Fruit fly (Drosophila melanogaster) whole organism, wandering third instar larva: ENCODE results near the gene CG2211.

Source experiments
- Abd-B ChIP-seq: fragments of >200 bp; optimal IDR thresholded peaks from 2 replicates; lab custom pipeline; 2017; ENCODE audit warnings: missing biosample characterization, missing genetic modification characterization
- CG32264 ChIP-seq: fragments of 200-800 bp; sonication (Bioruptor generic); optimal IDR thresholded peaks from 2 replicates; lab custom pipeline; 2016; ENCODE audit warnings: missing biosample characterization, missing genetic modification characterization
- CG9705 ChIP-seq: fragments of 200-800 bp; sonication (Bioruptor generic); optimal IDR thresholded peaks from 2 replicates; lab custom pipeline; 2018; ENCODE audit warnings: missing biosample characterization, mild to moderate bottlenecking, missing genetic modification characterization
- CrebA ChIP-seq: fragments of 200-800 bp; sonication (Bioruptor generic); optimal IDR thresholded peaks from 2 replicates; lab custom pipeline; 2016; ENCODE audit warnings: missing biosample characterization, mild to moderate bottlenecking, missing genetic modification characterization, borderline replicate concordance
- Dif ChIP-seq: fragments of 200-275, 200-300 bp; sonication (Bioruptor generic); optimal IDR thresholded peaks from 2 replicates; lab custom pipeline; 2018; ENCODE audit warnings: missing biosample characterization, missing genetic modification characterization; ENCODE audit not compliant: partially characterized antibody
- GATAd ChIP-seq: sonication (Bioruptor generic); optimal IDR thresholded peaks from 2 replicates; lab custom pipeline; 2016; ENCODE audit warnings: missing biosample characterization, missing genetic modification characterization
- HLH106 ChIP-seq: fragments of 200-800 bp; optimal IDR thresholded peaks from 3 replicates; lab custom pipeline; 2019; ENCODE audit warnings: missing biosample characterization, mild to moderate bottlenecking, missing genetic modification characterization, moderate library complexity
- Hnf4 ChIP-seq: fragments of 200-800 bp; sonication (Bioruptor generic); optimal IDR thresholded peaks from 2 replicates; lab custom pipeline; 2016; ENCODE audit warnings: missing biosample characterization, mild to moderate bottlenecking, missing genetic modification characterization
- Hr78 ChIP-seq: fragments of >200 bp; optimal IDR thresholded peaks from 2 replicates; lab custom pipeline; 2017; ENCODE audit warnings: missing biosample characterization, missing genetic modification characterization
- Hr83 ChIP-seq: fragments of 200-300 bp; sonication (Bioruptor generic); optimal IDR thresholded peaks from 2 replicates; lab custom pipeline; 2016; ENCODE audit warnings: missing biosample characterization, mild to moderate bottlenecking, missing genetic modification characterization, moderate library complexity; ENCODE audit not compliant: poor library complexity, severe bottlenecking
- Jra ChIP-seq: sonication (Bioruptor generic); optimal IDR thresholded peaks from 2 replicates; lab custom pipeline; 2016; ENCODE audit warnings: missing biosample characterization, missing genetic modification characterization
- Mio ChIP-seq: sonication (Bioruptor generic); optimal IDR thresholded peaks from 2 replicates; lab custom pipeline; 2016; ENCODE audit warnings: missing biosample characterization, missing genetic modification characterization
- Myc ChIP-seq: fragments of >200 bp; optimal IDR thresholded peaks from 2 replicates; lab custom pipeline; 2017
- N ChIP-seq: fragments of >200 bp; optimal IDR thresholded peaks from 2 replicates; lab custom pipeline; 2018; ENCODE audit warnings: missing biosample characterization, missing external identifiers, missing genetic modification characterization
- Rel ChIP-seq, 2 experiments: fragments of 200-800 bp; sonication (Bioruptor generic) in 1 of 2; optimal IDR thresholded peaks; 2 replicates in 1 of 2; 3 replicates in 1 of 2; lab custom pipeline; 2016 to 2019; ENCODE audit warnings: mild to moderate bottlenecking in 2 of 2, missing biosample characterization in 2 of 2, missing genetic modification characterization in 2 of 2, moderate library complexity in 1 of 2
- Sp1 ChIP-seq: fragments of 200-800 bp; sonication (Bioruptor generic); optimal IDR thresholded peaks from 3 replicates; lab custom pipeline; 2019; ENCODE audit warnings: missing biosample characterization, mild to moderate bottlenecking, missing genetic modification characterization, moderate library complexity
- Vsx2 ChIP-seq: fragments of 200-300, 225-300 bp; sonication (Bioruptor generic); optimal IDR thresholded peaks from 2 replicates; lab custom pipeline; 2018; ENCODE audit warnings: missing biosample characterization, missing genetic modification characterization; ENCODE audit not compliant: partially characterized antibody
- br ChIP-seq: fragments of 200-800 bp; sonication (Bioruptor generic); optimal IDR thresholded peaks from 2 replicates; lab custom pipeline; 2016; ENCODE audit warnings: missing biosample characterization, missing genetic modification characterization
- brk ChIP-seq: fragments of 200-800 bp; sonication (Bioruptor generic); optimal IDR thresholded peaks from 2 replicates; lab custom pipeline; 2016; ENCODE audit warnings: missing biosample characterization, mild to moderate bottlenecking, missing genetic modification characterization
- dl ChIP-seq, 2 experiments: fragments of 175-275, 200-275 bp in 1 of 2; fragments of 200-275 bp in 1 of 2; sonication (Bioruptor generic); optimal IDR thresholded peaks; lab custom pipeline; 2018; ENCODE audit warnings: mild to moderate bottlenecking in 2 of 2, missing biosample characterization in 2 of 2, missing genetic modification characterization in 2 of 2, moderate library complexity in 2 of 2; ENCODE audit not compliant: partially characterized antibody in 2 of 2, insufficient read depth in 1 of 2
- dmrt93B ChIP-seq: fragments of 200-800 bp; sonication (Bioruptor generic); optimal IDR thresholded peaks from 2 replicates; lab custom pipeline; 2018; ENCODE audit warnings: missing biosample characterization, mild to moderate bottlenecking, missing genetic modification characterization
- dsf ChIP-seq: sonication (Bioruptor generic); optimal IDR thresholded peaks from 2 replicates; lab custom pipeline; 2016; ENCODE audit warnings: missing biosample characterization, missing genetic modification characterization, borderline replicate concordance
- ey ChIP-seq: fragments of 200-800 bp; sonication (Bioruptor generic); optimal IDR thresholded peaks from 2 replicates; lab custom pipeline; 2016; ENCODE audit warnings: missing biosample characterization, missing genetic modification characterization
- foxo ChIP-seq, 2 experiments: fragments of 200-800 bp; sonication (Bioruptor generic); optimal IDR thresholded peaks; 2 replicates in 1 of 2; 3 replicates in 1 of 2; lab custom pipeline; 2016 to 2017; ENCODE audit warnings: missing biosample characterization in 2 of 2, missing genetic modification characterization in 2 of 2
- fru ChIP-seq: fragments of 200-800 bp; sonication (Bioruptor generic); optimal IDR thresholded peaks from 3 replicates; lab custom pipeline; 2016; ENCODE audit warnings: missing biosample characterization, mild to moderate bottlenecking, missing genetic modification characterization
- h ChIP-seq: fragments of 200-800 bp; sonication (Bioruptor generic); optimal IDR thresholded peaks from 3 replicates; lab custom pipeline; 2016; ENCODE audit warnings: missing biosample characterization, mild to moderate bottlenecking, missing genetic modification characterization
- jim ChIP-seq: fragments of 175-275, 200-325 bp; sonication (Bioruptor generic); optimal IDR thresholded peaks from 2 replicates; lab custom pipeline; 2016; ENCODE audit warnings: missing biosample characterization, mild to moderate bottlenecking, missing genetic modification characterization
- lola ChIP-seq: fragments of >200 bp; optimal IDR thresholded peaks from 2 replicates; lab custom pipeline; 2017; ENCODE audit warnings: missing biosample characterization, missing genetic modification characterization
- pan ChIP-seq: fragments of >200 bp; optimal IDR thresholded peaks from 2 replicates; lab custom pipeline; 2017
- psq ChIP-seq: fragments of 200-800 bp; sonication (Bioruptor generic); optimal IDR thresholded peaks from 3 replicates; lab custom pipeline; 2017; ENCODE audit warnings: missing biosample characterization, mild to moderate bottlenecking, missing genetic modification characterization, moderate library complexity
- sage ChIP-seq: fragments of 200-800 bp; sonication (Bioruptor generic); optimal IDR thresholded peaks from 2 replicates; lab custom pipeline; 2016; ENCODE audit warnings: missing biosample characterization, mild to moderate bottlenecking, missing genetic modification characterization
- sv ChIP-seq: fragments of 200-800 bp; sonication (Bioruptor generic); optimal IDR thresholded peaks from 3 replicates; lab custom pipeline; 2016; ENCODE audit warnings: missing biosample characterization, missing genetic modification characterization
- tai ChIP-seq: sonication (Bioruptor generic); optimal IDR thresholded peaks from 2 replicates; lab custom pipeline; 2016; ENCODE audit warnings: missing biosample characterization, missing genetic modification characterization
- usp ChIP-seq: fragments of >200 bp; optimal IDR thresholded peaks from 2 replicates; lab custom pipeline; 2017; ENCODE audit warnings: missing biosample characterization, missing genetic modification characterization
- woc ChIP-seq: sonication (Bioruptor generic); optimal IDR thresholded peaks from 2 replicates; lab custom pipeline; 2016; ENCODE audit warnings: missing biosample characterization, mild to moderate bottlenecking, missing genetic modification characterization

CG2211 gene

dm6 chr3L:1307005-1307632 is 28.0 kb downstream of the CG2211 start, which contains the start of the genes Ctr9 and Nt5a (continued):
- TF ChIP-seq woc (no peak), sv (GFP tag; lab: Kevin White, UChicago) (no peak), Hr78 (GFP tag; lab: Kevin White, UChicago) (no peak)

dm6 chr3L:1305317-1305716 is 29.8 kb downstream of the CG2211 start:
- TF ChIP-seq Rel (GFP tag; optimal IDR thresholded peaks at IDR 0.05; lab: Kevin White, UChicago): no peak
- TF ChIP-seq Rel (tag; optimal IDR thresholded peaks at IDR 0.05; lab: Kevin White, UChicago): no peak
- TF ChIP-seq sv (GFP tag; lab: Kevin White, UChicago): no peak
- no peak for TF ChIP-seq woc
- no peak for TF ChIP-seq CG9705 (GFP tag; lab: Kevin White, UChicago)
- no peak for TF ChIP-seq GATAd (GFP tag; lab: Kevin White, UChicago)
- TF ChIP-seq h (GFP tag; lab: Kevin White, UChicago): no peak
- no peak for TF ChIP-seq Hnf4 (GFP tag; lab: Kevin White, UChicago)
- no peak for TF ChIP-seq Vsx2 (GFP tag; lab: Kevin White, UChicago)
- TF ChIP-seq N (GFP tag; lab: Kevin White, UChicago): no peak
- TF ChIP-seq jim (GFP tag; lab: Kevin White, UChicago): no peak
- no peak for TF ChIP-seq fru

dm6 chr3L:1302950-1303352 is 32.2 kb downstream of the CG2211 start:
- no peak for TF ChIP-seq Mio (GFP tag; lab: Kevin White, UChicago)
- no peak for TF ChIP-seq brk
- TF ChIP-seq psq (GFP tag; lab: Kevin White, UChicago): no peak
- TF ChIP-seq Myc: no peak
- TF ChIP-seq ey (GFP tag; lab: Kevin White, UChicago): no peak
- TF ChIP-seq pan (lab: Kevin White, UChicago): no peak
- TF ChIP-seq Sp1 (GFP tag; lab: Kevin White, UChicago): no peak
- TF ChIP-seq dsf: no peak
- no peak for TF ChIP-seq Hnf4 (GFP tag; lab: Kevin White, UChicago)
- no peak for TF ChIP-seq h (GFP tag; lab: Kevin White, UChicago)
- no peak for TF ChIP-seq dmrt93B
- no peak for TF ChIP-seq br (GFP tag; lab: Kevin White, UChicago)
- no peak for TF ChIP-seq lola (GFP tag; lab: Kevin White, UChicago)
- TF ChIP-seq Dif (GFP tag; lab: Kevin White, UChicago): no peak
- TF ChIP-seq GATAd (GFP tag; lab: Kevin White, UChicago): no peak

- TF ChIP-seq Rel (GFP tag; optimal IDR thresholded peaks at IDR 0.05; lab: Kevin White, UChicago): no peak
- peak; percentile 36 for TF ChIP-seq Rel (tag; optimal IDR thresholded peaks at IDR 0.05; lab: Kevin White, UChicago)
- TF ChIP-seq CG32264 (GFP tag; lab: Kevin White, UChicago): no peak
- TF ChIP-seq Myc: peak; percentile 32
- TF ChIP-seq sv (GFP tag; lab: Kevin White, UChicago): peak; percentile 4
- TF ChIP-seq, all 38 proteins: peak for 3
These were observed 32.8 kb downstream of the CG2211 start, which contains the start of the genes Rac1 and Acat2 for dm6 chr3L:1302234-1302949. TSS of gene Rac1 (minus strand) at chr3L:1302683. TSS of gene Acat2 (plus strand) at chr3L:1302944.

- no peak for TF ChIP-seq jim (GFP tag; lab: Kevin White, UChicago)
- no peak for TF ChIP-seq sage (GFP tag; lab: Kevin White, UChicago)
- peak; percentile 59 for TF ChIP-seq br (GFP tag; lab: Kevin White, UChicago)
- TF ChIP-seq Rel (GFP tag; optimal IDR thresholded peaks at IDR 0.05; lab: Kevin White, UChicago): no peak
- peak; percentile 54 for TF ChIP-seq Rel (tag; optimal IDR thresholded peaks at IDR 0.05; lab: Kevin White, UChicago)
- TF ChIP-seq Mio (GFP tag; lab: Kevin White, UChicago): no peak
- no peak for TF ChIP-seq brk
- peak; percentile 80 for TF ChIP-seq HLH106 (tag; lab: Kevin White, UChicago)
- no peak for TF ChIP-seq Hnf4 (GFP tag; lab: Kevin White, UChicago)
- TF ChIP-seq Hr83 (GFP tag; lab: Kevin White, UChicago): no peak
- TF ChIP-seq dl (GFP tag; optimal IDR thresholded peaks at IDR 0.05; lab: Kevin White, UChicago; ENCODE audit: insufficient read depth in 1 of 2, partially characterized antibody in 2 of 2): no peak
- TF ChIP-seq N (GFP tag; lab: Kevin White, UChicago): no peak
- no peak for TF ChIP-seq Hr78 (GFP tag; lab: Kevin White, UChicago)
- peak; percentile 28 for TF ChIP-seq woc
- no peak for TF ChIP-seq CrebA (GFP tag; lab: Kevin White, UChicago)
- no peak for TF ChIP-seq pan (lab: Kevin White, UChicago)
- no peak for TF ChIP-seq Jra (GFP tag; lab: Kevin White, UChicago)
- peak; percentile 68 for TF ChIP-seq ey (GFP tag; lab: Kevin White, UChicago)
- TF ChIP-seq fru: peak; percentile 80
- no peak for TF ChIP-seq Vsx2 (GFP tag; lab: Kevin White, UChicago)
- no peak for TF ChIP-seq tai (GFP tag; lab: Kevin White, UChicago)
- peak in 1 of 2 experiments; percentile 74 for TF ChIP-seq foxo (GFP tag; optimal IDR thresholded peaks at IDR 0.05; lab: Kevin White, UChicago)
- TF ChIP-seq Myc: no peak
- no peak for TF ChIP-seq Abd-B (GFP tag; lab: Kevin White, UChicago)
- TF ChIP-seq usp (GFP tag; lab: Kevin White, UChicago): no peak
- TF ChIP-seq GATAd (GFP tag; lab: Kevin White, UChicago): no peak
- no peak for TF ChIP-seq dsf
- peak; percentile 80 for TF ChIP-seq h (GFP tag; lab: Kevin White, UChicago)
- TF ChIP-seq sv (GFP tag; lab: Kevin White, UChicago): peak; percentile 74
These were observed 35.0 kb downstream of the CG2211 start for dm6 chr3L:1300076-1300635.
